Fruit fly (Drosophila melanogaster) whole organism, embryonic: ENCODE measurements around the gene Kdm2.

Experiments
- BEAF-32 ChIP-seq: fragments of 200-800 bp; sonication (Bioruptor generic); optimal IDR thresholded peaks from 3 replicates; lab custom pipeline; 2017; ENCODE audit warnings: missing biosample characterization, missing genetic modification characterization, mild to moderate bottlenecking, moderate library complexity, missing genetic modification reagents
- CG10147 ChIP-seq: fragments of 200-800 bp; sonication (Bioruptor generic); optimal IDR thresholded peaks from 2 replicates; lab custom pipeline; 2019; ENCODE audit warnings: missing biosample characterization, mild to moderate bottlenecking, missing genetic modification characterization, moderate library complexity
- CG12942 ChIP-seq: fragments of 200-800 bp; sonication (Bioruptor generic); optimal IDR thresholded peaks from 3 replicates; lab custom pipeline; 2016; ENCODE audit warnings: missing biosample characterization, missing genetic modification characterization
- CG15269 ChIP-seq: fragments of 200-800 bp; sonication (Bioruptor generic); optimal IDR thresholded peaks from 2 replicates; lab custom pipeline; 2018; ENCODE audit warnings: missing biosample characterization, mild to moderate bottlenecking, missing genetic modification characterization, moderate library complexity
- CG1792 ChIP-seq: fragments of 200-800 bp; sonication (Bioruptor generic); optimal IDR thresholded peaks from 2 replicates; lab custom pipeline; 2016; ENCODE audit warnings: missing biosample characterization, missing genetic modification characterization
- CG1832 ChIP-seq: fragments of 200-800 bp; sonication (Bioruptor generic); optimal IDR thresholded peaks from 2 replicates; lab custom pipeline; 2017; ENCODE audit warnings: missing biosample characterization, mild to moderate bottlenecking, missing genetic modification characterization, inconsistent platforms
- CG18764 ChIP-seq: fragments of 200-800 bp; sonication (Bioruptor generic); optimal IDR thresholded peaks from 3 replicates; lab custom pipeline; 2016; ENCODE audit warnings: missing biosample characterization, missing genetic modification characterization
- CG2116 ChIP-seq: fragments of 200-800 bp; sonication (Bioruptor generic); optimal IDR thresholded peaks from 3 replicates; lab custom pipeline; 2018; ENCODE audit warnings: missing biosample characterization, mild to moderate bottlenecking, missing genetic modification characterization
- CG42726 ChIP-seq: fragments of 200-800 bp; sonication (Bioruptor generic); IDR thresholded peaks from 2 replicates; pipeline ENCODE4 v1.3.6; 2022; ENCODE audit warnings: missing biosample characterization, missing genetic modification characterization; ENCODE audit not compliant: partially characterized antibody
- CG5180 ChIP-seq: fragments of 200-800 bp; sonication (Bioruptor generic); optimal IDR thresholded peaks from 3 replicates; lab custom pipeline; 2017; ENCODE audit warnings: missing biosample characterization, missing genetic modification characterization, mild to moderate bottlenecking, moderate library complexity, missing genetic modification reagents
- CG6683 ChIP-seq: fragments of 200-800 bp; sonication (Bioruptor generic); optimal IDR thresholded peaks from 2 replicates; lab custom pipeline; 2017; ENCODE audit warnings: missing biosample characterization, mild to moderate bottlenecking, missing genetic modification characterization, missing genetic modification reagents
- CG6689 ChIP-seq: fragments of 200-800 bp; sonication (Bioruptor generic); IDR thresholded peaks from 2 replicates; pipeline ENCODE4 v1.3.6; 2022; ENCODE audit warnings: missing biosample characterization, missing genetic modification characterization
- CG8388 ChIP-seq: fragments of 200-800 bp; sonication (Bioruptor generic); optimal IDR thresholded peaks from 2 replicates; lab custom pipeline; 2019; ENCODE audit warnings: missing biosample characterization, mild to moderate bottlenecking, missing genetic modification characterization, moderate library complexity
- Dip2 ChIP-seq: fragments of 200-800 bp; sonication (Bioruptor generic); IDR thresholded peaks from 2 replicates; pipeline ENCODE4 v1.3.6; 2022; ENCODE audit warnings: missing biosample characterization, missing genetic modification characterization
- Gug ChIP-seq: fragments of 200-800 bp; sonication (Bioruptor generic); IDR thresholded peaks from 4 replicates; pipeline ENCODE4 v1.3.6; 2022; ENCODE audit warnings: missing biosample characterization, missing genetic modification characterization
- HLH4C ChIP-seq: fragments of 200-800 bp; sonication (Bioruptor generic); IDR thresholded peaks from 3 replicates; pipeline ENCODE4 v1.3.6; 2022; ENCODE audit warnings: missing biosample characterization, missing genetic modification characterization; ENCODE audit not compliant: partially characterized antibody
- Hr39 ChIP-seq: fragments of >200 bp; optimal IDR thresholded peaks from 2 replicates; lab custom pipeline; 2017
- Lim3 ChIP-seq: fragments of 200-800 bp; sonication (Bioruptor generic); IDR thresholded peaks from 2 replicates; pipeline ENCODE4 v1.3.6; 2022; ENCODE audit warnings: missing biosample characterization, missing genetic modification characterization
- Med ChIP-seq: fragments of 200-800 bp; sonication (Bioruptor generic); peaks from one replicate; lab custom pipeline; 2016; ENCODE audit warnings: missing biosample characterization, missing genetic modification characterization, mild to moderate bottlenecking, inconsistent platforms, moderate library complexity
- Mes4 ChIP-seq: fragments of 200-800 bp; sonication (Bioruptor generic); optimal IDR thresholded peaks from 2 replicates; lab custom pipeline; 2016; ENCODE audit warnings: missing biosample characterization, missing genetic modification characterization
- Neu2 ChIP-seq: fragments of 200-800 bp; sonication (Bioruptor generic); optimal IDR thresholded peaks from 3 replicates; lab custom pipeline; 2016; ENCODE audit warnings: missing biosample characterization, missing genetic modification characterization, borderline replicate concordance
- NfI ChIP-seq: fragments of 200-800 bp; sonication (Bioruptor generic); optimal IDR thresholded peaks from 3 replicates; lab custom pipeline; 2018; ENCODE audit warnings: missing biosample characterization, mild to moderate bottlenecking, missing genetic modification characterization, moderate library complexity
- Ptx1 ChIP-seq: fragments of 200-800 bp; sonication (Bioruptor generic); IDR thresholded peaks from 2 replicates; pipeline ENCODE4 v1.3.6; 2022; ENCODE audit warnings: missing biosample characterization, missing genetic modification characterization
- Sox100B ChIP-seq: fragments of 200-800 bp; sonication (Bioruptor generic); optimal IDR thresholded peaks from 3 replicates; lab custom pipeline; 2018; ENCODE audit warnings: missing biosample characterization, mild to moderate bottlenecking, missing genetic modification characterization
- Sox102F ChIP-seq: fragments of 200-800 bp; sonication (Bioruptor generic); optimal IDR thresholded peaks from 2 replicates; lab custom pipeline; 2018; ENCODE audit warnings: missing biosample characterization, mild to moderate bottlenecking, missing genetic modification characterization, moderate library complexity
- Sry-δ ChIP-seq: fragments of 200-800 bp; sonication (Bioruptor generic); optimal IDR thresholded peaks from 2 replicates; lab custom pipeline; 2016; ENCODE audit warnings: missing biosample characterization, missing genetic modification characterization
- Taf1 ChIP-seq: fragments of 200-800 bp; sonication (Bioruptor generic); IDR thresholded peaks from 2 replicates; pipeline ENCODE4 v1.3.6; 2022; ENCODE audit warnings: missing biosample characterization, missing genetic modification characterization
- abd-A ChIP-seq: fragments of 200-800 bp; sonication (Bioruptor generic); optimal IDR thresholded peaks from 3 replicates; lab custom pipeline; 2019; ENCODE audit warnings: missing biosample characterization, mild to moderate bottlenecking, missing genetic modification characterization, moderate library complexity
- amos ChIP-seq: fragments of 200-800 bp; sonication (Bioruptor generic); IDR thresholded peaks from 2 replicates; pipeline ENCODE4 v1.3.6; 2022; ENCODE audit warnings: missing biosample characterization, missing genetic modification characterization; ENCODE audit not compliant: partially characterized antibody
- az2 ChIP-seq: fragments of 200-800 bp; sonication (Bioruptor generic); optimal IDR thresholded peaks from 3 replicates; lab custom pipeline; 2016; ENCODE audit warnings: missing biosample characterization, missing genetic modification characterization
- cato ChIP-seq: fragments of 200-800 bp; sonication (Bioruptor generic); optimal IDR thresholded peaks from 2 replicates; lab custom pipeline; 2016; ENCODE audit warnings: missing biosample characterization, missing genetic modification characterization, borderline replicate concordance
- caup ChIP-seq: fragments of 200-800 bp; sonication (Bioruptor generic); optimal IDR thresholded peaks from 3 replicates; lab custom pipeline; 2017; ENCODE audit warnings: missing biosample characterization, mild to moderate bottlenecking, missing genetic modification characterization, moderate library complexity; ENCODE audit not compliant: severe bottlenecking
- chn ChIP-seq: fragments of 200-800 bp; sonication (Bioruptor generic); optimal IDR thresholded peaks from 2 replicates; lab custom pipeline; 2016; ENCODE audit warnings: missing biosample characterization, missing genetic modification characterization
- dimm ChIP-seq: fragments of 200-800 bp; sonication (Bioruptor generic); IDR thresholded peaks from 2 replicates; pipeline ENCODE4 v1.3.6; 2022; ENCODE audit warnings: missing biosample characterization, missing genetic modification characterization
- dpn ChIP-seq, 2 experiments: fragments of 200-800 bp; sonication (Bioruptor generic); optimal IDR thresholded peaks; 3 replicates each; lab custom pipeline; 2016; ENCODE audit warnings: missing biosample characterization in 2 of 2, missing genetic modification characterization in 2 of 2
- eve ChIP-seq, 2 experiments: fragments of >200 bp; optimal IDR thresholded peaks; 2 replicates each; lab custom pipeline; 2017; ENCODE audit warnings: missing biosample characterization in 2 of 2, missing genetic modification characterization in 2 of 2
- gem ChIP-seq: fragments of 200-800 bp; sonication (Bioruptor generic); optimal IDR thresholded peaks from 2 replicates; lab custom pipeline; 2019; ENCODE audit warnings: missing biosample characterization, mild to moderate bottlenecking, missing genetic modification characterization, moderate library complexity
- ham ChIP-seq: fragments of 200-800 bp; sonication (Bioruptor generic); IDR thresholded peaks from 2 replicates; pipeline ENCODE4 v1.3.6; 2022; ENCODE audit warnings: missing biosample characterization, missing genetic modification characterization
- hb ChIP-seq: fragments of 200-800 bp; sonication (Bioruptor generic); IDR thresholded peaks from 3 replicates; pipeline ENCODE4 v1.3.6; 2022; ENCODE audit warnings: missing biosample characterization, missing genetic modification characterization; ENCODE audit not compliant: partially characterized antibody
- hbn ChIP-seq: fragments of 200-800 bp; sonication (Bioruptor generic); IDR thresholded peaks from 2 replicates; pipeline ENCODE4 v1.3.6; 2022; ENCODE audit warnings: missing biosample characterization, missing genetic modification characterization; ENCODE audit not compliant: partially characterized antibody
- ken ChIP-seq: fragments of 200-800 bp; sonication (Bioruptor generic); IDR thresholded peaks from 3 replicates; pipeline ENCODE4 v1.3.6; 2022; ENCODE audit warnings: missing biosample characterization, missing genetic modification characterization
- nerfin-1 ChIP-seq: fragments of 200-800 bp; sonication (Bioruptor generic); optimal IDR thresholded peaks from 3 replicates; lab custom pipeline; 2019; ENCODE audit warnings: missing biosample characterization, mild to moderate bottlenecking, missing genetic modification characterization, moderate library complexity
- nmo ChIP-seq: fragments of 200-800 bp; sonication (Bioruptor generic); optimal IDR thresholded peaks from 2 replicates; lab custom pipeline; 2018; ENCODE audit warnings: missing biosample characterization, mild to moderate bottlenecking, missing genetic modification characterization, moderate library complexity
- otp ChIP-seq: fragments of 200-800 bp; sonication (Bioruptor generic); IDR thresholded peaks from 3 replicates; pipeline ENCODE4, ENCODE4 v1.3.6; 2022; ENCODE audit warnings: missing biosample characterization, missing genetic modification characterization
- sr ChIP-seq: fragments of 200-800 bp; sonication (Bioruptor generic); IDR thresholded peaks from 3 replicates; pipeline ENCODE4 v1.3.6; 2022; ENCODE audit warnings: missing biosample characterization, missing genetic modification characterization
- stc ChIP-seq: fragments of 200-800 bp; sonication (Bioruptor generic); IDR thresholded peaks from 2 replicates; pipeline ENCODE4 v1.3.6; 2022; ENCODE audit warnings: missing biosample characterization, missing genetic modification characterization
- ttk ChIP-seq: fragments of 200-800 bp; sonication (Bioruptor generic); IDR thresholded peaks from 2 replicates; pipeline ENCODE4 v2.1.2; 2022; ENCODE audit warnings: missing biosample characterization, missing genetic modification characterization
- zf30C ChIP-seq: fragments of 200-800 bp; sonication (Bioruptor generic); optimal IDR thresholded peaks from 3 replicates; lab custom pipeline; 2018; ENCODE audit warnings: missing biosample characterization, mild to moderate bottlenecking, missing genetic modification characterization

Kdm2 gene

DNA sequence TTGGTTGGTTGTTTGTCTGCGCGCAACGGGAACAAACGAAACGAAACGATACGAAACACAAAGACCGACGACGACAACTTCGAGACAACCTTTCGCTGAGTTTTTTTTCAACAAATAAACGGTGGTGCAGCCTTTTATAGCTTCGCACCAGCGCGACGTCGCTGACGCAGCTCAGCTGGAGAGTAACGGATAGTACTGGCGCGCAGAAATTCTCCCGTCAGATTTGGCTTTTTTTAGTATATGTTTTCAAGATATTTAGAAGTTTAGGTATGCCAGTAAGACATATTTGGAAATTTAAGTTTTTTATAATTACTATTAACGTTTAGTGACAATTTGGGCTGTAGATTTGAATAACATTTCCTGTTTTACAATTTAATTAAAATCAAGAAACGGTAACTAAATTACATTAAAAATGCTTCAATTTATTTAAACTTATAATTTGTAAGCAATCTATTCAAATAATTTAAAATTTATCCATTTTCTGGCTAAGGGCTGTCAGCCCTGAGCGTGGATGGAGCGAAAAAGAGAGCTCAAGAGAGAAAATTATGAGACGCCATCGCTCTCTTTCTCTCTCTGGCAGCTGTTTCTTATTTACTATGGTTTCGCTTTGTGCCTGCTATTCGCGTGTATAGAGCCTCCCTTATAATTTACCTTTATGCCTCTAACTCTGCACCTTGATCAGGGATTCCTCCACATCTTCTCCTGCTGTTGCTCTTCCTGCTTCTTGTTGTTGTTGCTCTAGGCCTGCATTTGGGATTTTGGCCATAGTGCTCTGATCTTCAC lies 18.5 kb upstream of the Kdm2 start (continued):
- TF ChIP-seq CG10147 (GFP tag; lab: Kevin White, UChicago) = peak; percentile 92
- TF ChIP-seq sr = 0 out of 3 replicates have a peak, but pooled peaks have one; percentile 35
- no peak for TF ChIP-seq Hr39 (lab: Kevin White, UChicago)
- TF ChIP-seq Lim3 (GFP tag; lab: Robert Waterston, UW) = no peak
- TF ChIP-seq ttk (GFP tag; lab: Robert Waterston, UW) = 0 out of 2 replicates have a peak, but pooled peaks have one; percentile 14
- TF ChIP-seq HLH4C (GFP tag; lab: Robert Waterston, UW) = no peak; the same call in 2 of the 3 replicates
- TF ChIP-seq CG18764 = peak; percentile 26
- TF ChIP-seq az2 (GFP tag; lab: Kevin White, UChicago) = peak; percentile 75
- peak; percentile 87 for TF ChIP-seq Med
- TF ChIP-seq abd-A (tag; lab: Kevin White, UChicago) = peak; percentile 58
- peak; percentile 56 for TF ChIP-seq CG2116
- TF ChIP-seq CG6689 = peak; percentile 72
- TF ChIP-seq Taf1 (GFP tag; lab: Robert Waterston, UW) = no peak; the same call in 1 of the 2 replicates
- TF ChIP-seq ham (GFP tag; lab: Robert Waterston, UW) = no peak
- no peak for TF ChIP-seq Neu2
- peak; percentile 6 for TF ChIP-seq BEAF-32
- peak; percentile 63; the same call in 1 of the 3 replicates for TF ChIP-seq otp (GFP tag; lab: Robert Waterston, UW)
- no peak for TF ChIP-seq hb (GFP tag; lab: Robert Waterston, UW)
- peak; percentile 71 for TF ChIP-seq Ptx1 (GFP tag; lab: Robert Waterston, UW)
- TF ChIP-seq Gug (GFP tag; lab: Robert Waterston, UW) = no peak
- TF ChIP-seq CG1832 (GFP tag; lab: Kevin White, UChicago) = no peak
- TF ChIP-seq gem (tag; lab: Kevin White, UChicago) = peak; percentile 92
- peak; percentile 88 for TF ChIP-seq nmo (GFP tag; lab: Kevin White, UChicago)
- no peak for TF ChIP-seq dimm (GFP tag; lab: Robert Waterston, UW)
- TF ChIP-seq chn (GFP tag; lab: Kevin White, UChicago) = peak; percentile 41
- TF ChIP-seq ken = peak; percentile 40; the same call in 1 of the 3 replicates
- TF ChIP-seq cato (GFP tag; lab: Kevin White, UChicago) = no peak
- TF ChIP-seq CG1792 (GFP tag; lab: Kevin White, UChicago) = no peak
- peak; percentile 89 for TF ChIP-seq CG15269 (tag; lab: Kevin White, UChicago)
- TF ChIP-seq nerfin-1 (tag; lab: Kevin White, UChicago) = peak; percentile 93
- TF ChIP-seq CG42726 (GFP tag; lab: Robert Waterston, UW) = peak; percentile 75; the same call in 1 of the 2 replicates
- peak; percentile 31; the same call in 1 of the 2 replicates for TF ChIP-seq stc (GFP tag; lab: Robert Waterston, UW)
- peak; percentile 83 for TF ChIP-seq caup
- peak; percentile 81 for TF ChIP-seq Sox102F (GFP tag; lab: Kevin White, UChicago)
- no peak for TF ChIP-seq hbn (GFP tag; lab: Robert Waterston, UW)
- no peak for TF ChIP-seq Sry-δ (GFP tag; lab: Kevin White, UChicago)
- peak; percentile 77 for TF ChIP-seq CG5180
- no peak for TF ChIP-seq Dip2 (GFP tag; lab: Robert Waterston, UW)
- TF ChIP-seq CG6683 = peak; percentile 85
- TF ChIP-seq Mes4 (GFP tag; lab: Kevin White, UChicago) = peak; percentile 50
- TF ChIP-seq CG8388 (GFP tag; lab: Kevin White, UChicago) = peak; percentile 85
- TF ChIP-seq CG12942 (GFP tag; lab: Kevin White, UChicago) = peak; percentile 55
- no peak for TF ChIP-seq zf30C (GFP tag; lab: Kevin White, UChicago)
- peak in 1 of 2 experiments; percentile 93 for TF ChIP-seq eve (GFP tag; optimal IDR thresholded peaks at IDR 0.05; lab: Kevin White, UChicago)
- peak; percentile 93 for TF ChIP-seq Sox100B
- TF ChIP-seq dpn (GFP tag; optimal IDR thresholded peaks at IDR 0.05; lab: Kevin White, UChicago) = peak; percentile 42 to 73
- peak; percentile 78 for TF ChIP-seq NfI (GFP tag; lab: Kevin White, UChicago)
- TF ChIP-seq amos = peak; percentile 47; the same call in 1 of the 2 replicates
